Fruit fly (Drosophila melanogaster): ENCODE measurements around the gene CG15599.

The CG15599 gene

DNA sequence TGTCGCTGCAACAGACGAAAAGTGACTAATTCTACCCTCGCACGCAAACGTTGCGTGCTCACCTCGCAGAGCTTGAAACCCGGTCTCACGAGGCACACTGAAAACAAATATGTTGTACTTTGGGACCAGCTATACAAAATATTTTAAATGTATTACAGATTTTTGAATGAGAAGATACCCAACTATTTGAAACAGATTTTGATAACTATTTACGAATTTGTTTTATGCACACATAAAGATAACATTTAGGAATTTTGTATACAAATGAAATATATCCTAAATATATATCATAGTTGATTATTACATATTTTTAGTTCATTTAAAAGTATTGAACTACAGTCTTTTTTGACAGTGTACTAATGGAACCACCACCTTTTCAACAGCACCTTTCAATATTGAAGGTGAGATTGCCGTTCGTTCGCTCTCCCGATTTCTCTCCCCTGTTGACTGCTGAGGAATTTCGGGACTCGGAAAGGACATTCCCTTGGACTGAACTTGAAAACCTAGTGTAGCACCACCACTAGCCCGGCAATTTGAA is 17.6 kb downstream of the CG15599 start, which contains the start of gene CG15646:
Gene CG15646, minus strand, starts transcription at position 4 of the 538 bp plus-strand sequence.
- TF ChIP-seq gl (tag; optimal IDR thresholded peaks at IDR 0.05) (peak; percentile 45), CG10348 (GFP tag; IDR thresholded peaks at IDR 0.05) (no peak), CG34367 (tag; optimal IDR thresholded peaks at IDR 0.05) (peak; percentile 72), Pif1B (GFP tag; optimal IDR thresholded peaks at IDR 0.05) (peak; percentile 54), CG32121 (GFP tag; IDR thresholded peaks at IDR 0.05) (no peak), rn (GFP tag; IDR thresholded peaks at IDR 0.05) (no peak), D1 (tag; optimal IDR thresholded peaks at IDR 0.05) (peak; percentile 58), EcR (GFP tag; optimal IDR thresholded peaks at IDR 0.05) (no peak), CG12605 (GFP tag; IDR thresholded peaks at IDR 0.05) (no peak), Ets98B (GFP tag; IDR thresholded peaks at IDR 0.05) (no peak), CG9948 (tag; optimal IDR thresholded peaks at IDR 0.05) (peak; percentile 84), CG14655 (GFP tag; optimal IDR thresholded peaks at IDR 0.05) (peak; percentile 73), Snoo (tag; optimal IDR thresholded peaks at IDR 0.05) (peak; percentile 77), CG15710 (tag; optimal IDR thresholded peaks at IDR 0.05) (peak; percentile 80), Pif1A (GFP tag; optimal IDR thresholded peaks at IDR 0.05) (peak; percentile 52), CG17806 (tag; optimal IDR thresholded peaks at IDR 0.05) (peak; percentile 83), CG8159 (tag; optimal IDR thresholded peaks at IDR 0.05) (peak; percentile 87), CG8301 (tag; optimal IDR thresholded peaks at IDR 0.05) (peak; percentile 66), CG13204 (GFP tag; optimal IDR thresholded peaks at IDR 0.05) (peak; percentile 23), fd96Ca (GFP tag; IDR thresholded peaks at IDR 0.05) (no peak), CG4496 (GFP tag; IDR thresholded peaks at IDR 0.05) (peak; percentile 33; the same call in 1 of the 3 replicates)

- no peak for TF ChIP-seq CG34367 (tag; optimal IDR thresholded peaks at IDR 0.05)
- no peak for TF ChIP-seq Ets98B (GFP tag; IDR thresholded peaks at IDR 0.05)
- TF ChIP-seq CG8159 (tag; optimal IDR thresholded peaks at IDR 0.05), result no peak
- TF ChIP-seq D1 (tag; optimal IDR thresholded peaks at IDR 0.05), result no peak
- no peak for TF ChIP-seq CG8301 (tag; optimal IDR thresholded peaks at IDR 0.05)
- TF ChIP-seq Snoo (tag; optimal IDR thresholded peaks at IDR 0.05), result no peak
- TF ChIP-seq CG15710 (tag; optimal IDR thresholded peaks at IDR 0.05), result no peak
- no peak for TF ChIP-seq fd96Ca (GFP tag; IDR thresholded peaks at IDR 0.05)
- no peak for TF ChIP-seq CG10348 (GFP tag; IDR thresholded peaks at IDR 0.05)
- TF ChIP-seq CG14655 (GFP tag; optimal IDR thresholded peaks at IDR 0.05), result no peak
- TF ChIP-seq CG4496 (GFP tag; IDR thresholded peaks at IDR 0.05), result no peak
- no peak for TF ChIP-seq CG13204 (GFP tag; optimal IDR thresholded peaks at IDR 0.05)
- TF ChIP-seq CG17806 (tag; optimal IDR thresholded peaks at IDR 0.05), result no peak
- TF ChIP-seq rn (GFP tag; IDR thresholded peaks at IDR 0.05), result no peak
These were observed 26.4 kb downstream of the CG15599 start, which contains the start of gene CG8119 for dm6 chrX:15662285-15662684. Gene CG8119, plus strand, starts transcription at chrX:15662585.

DNA sequence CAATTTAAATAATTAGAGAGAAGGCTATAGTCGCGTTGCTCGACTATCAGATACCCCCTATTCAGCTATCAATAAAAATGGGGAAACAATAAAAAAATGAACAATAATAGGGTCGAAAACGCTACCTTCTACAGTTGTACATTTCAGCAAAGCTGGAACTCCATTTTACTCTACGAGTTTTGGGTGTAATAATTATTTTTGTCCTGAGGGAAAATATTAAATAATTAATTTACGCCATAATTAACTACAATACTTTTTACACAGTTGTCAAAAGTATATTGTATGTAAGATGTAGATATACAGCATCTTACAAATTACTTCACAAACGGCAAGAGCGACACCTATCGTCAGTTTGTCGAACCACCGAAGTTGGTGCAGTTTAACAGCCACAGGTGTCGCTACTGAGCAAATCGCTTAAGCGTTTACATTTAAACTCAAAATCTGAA is 35.3 kb downstream of the CG15599 start:
- TF ChIP-seq gl (tag; optimal IDR thresholded peaks at IDR 0.05) (no peak), D1 (tag; optimal IDR thresholded peaks at IDR 0.05) (peak; percentile 65)

dm6 chrX:15651559-15651958 is 37.1 kb downstream of the CG15599 start:
- no peak for TF ChIP-seq CG32121 (GFP tag; IDR thresholded peaks at IDR 0.05)
- 0 out of 3 replicates have a peak, but pooled peaks have one; percentile 15 for TF ChIP-seq CG4496 (GFP tag; IDR thresholded peaks at IDR 0.05)

DNA sequence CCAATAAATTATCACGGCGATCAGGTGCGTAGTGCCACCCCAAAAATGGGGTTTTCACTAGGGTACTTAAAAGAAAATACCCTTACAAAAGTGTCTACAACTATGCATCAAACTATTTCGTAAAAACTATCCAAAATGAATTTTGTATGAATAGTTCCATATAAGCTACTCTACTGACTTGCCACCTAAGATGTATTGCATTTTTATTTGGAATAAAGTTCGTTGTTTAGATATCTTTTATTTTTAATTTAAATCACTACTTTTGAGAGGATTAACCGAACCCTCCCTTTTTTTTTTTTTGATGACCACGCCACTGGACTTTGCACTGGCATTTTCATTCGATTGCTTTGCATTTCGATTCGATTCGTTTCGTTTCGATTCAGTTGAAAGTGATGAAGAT is 39.1 kb downstream of the CG15599 start:
- TF ChIP-seq CG15710 (tag; optimal IDR thresholded peaks at IDR 0.05), result no peak
- no peak for TF ChIP-seq CG10348 (GFP tag; IDR thresholded peaks at IDR 0.05)
- TF ChIP-seq Pif1B (GFP tag; optimal IDR thresholded peaks at IDR 0.05), result no peak
- TF ChIP-seq rn (GFP tag; IDR thresholded peaks at IDR 0.05), result no peak
- TF ChIP-seq CG34367 (tag; optimal IDR thresholded peaks at IDR 0.05), result no peak
- no peak for TF ChIP-seq CG9948 (tag; optimal IDR thresholded peaks at IDR 0.05)
- TF ChIP-seq CG17806 (tag; optimal IDR thresholded peaks at IDR 0.05), result no peak
- TF ChIP-seq Snoo (tag; optimal IDR thresholded peaks at IDR 0.05), result no peak
- TF ChIP-seq Pif1A (GFP tag; optimal IDR thresholded peaks at IDR 0.05), result no peak
- no peak for TF ChIP-seq fd96Ca (GFP tag; IDR thresholded peaks at IDR 0.05)
- TF ChIP-seq gl (tag; optimal IDR thresholded peaks at IDR 0.05), result no peak
- TF ChIP-seq CG4496 (GFP tag; IDR thresholded peaks at IDR 0.05), result no peak
- TF ChIP-seq Ets98B (GFP tag; IDR thresholded peaks at IDR 0.05), result no peak
- TF ChIP-seq CG12605 (GFP tag; IDR thresholded peaks at IDR 0.05), result no peak
- TF ChIP-seq CG32121 (GFP tag; IDR thresholded peaks at IDR 0.05), result no peak
- no peak for TF ChIP-seq CG14655 (GFP tag; optimal IDR thresholded peaks at IDR 0.05)
- no peak for TF ChIP-seq CG8301 (tag; optimal IDR thresholded peaks at IDR 0.05)

dm6 chrX:15648180-15648579 is 40.5 kb downstream of the CG15599 start:
- TF ChIP-seq CG15710 (tag; optimal IDR thresholded peaks at IDR 0.05) (no peak), fd96Ca (GFP tag; IDR thresholded peaks at IDR 0.05) (no peak), CG8159 (tag; optimal IDR thresholded peaks at IDR 0.05) (no peak), rn (GFP tag; IDR thresholded peaks at IDR 0.05) (no peak), Snoo (tag; optimal IDR thresholded peaks at IDR 0.05) (no peak), EcR (GFP tag; optimal IDR thresholded peaks at IDR 0.05) (no peak), CG4496 (GFP tag; IDR thresholded peaks at IDR 0.05) (no peak), Pif1A (GFP tag; optimal IDR thresholded peaks at IDR 0.05) (no peak), Ets98B (GFP tag; IDR thresholded peaks at IDR 0.05) (no peak), CG13204 (GFP tag; optimal IDR thresholded peaks at IDR 0.05) (no peak), CG8301 (tag; optimal IDR thresholded peaks at IDR 0.05) (no peak), D1 (tag; optimal IDR thresholded peaks at IDR 0.05) (no peak), CG9948 (tag; optimal IDR thresholded peaks at IDR 0.05) (no peak)

Data from whole organism, pupa.